Worm (Caenorhabditis elegans): Measurements from ENCODE around the gene nmur-3.

DNA sequence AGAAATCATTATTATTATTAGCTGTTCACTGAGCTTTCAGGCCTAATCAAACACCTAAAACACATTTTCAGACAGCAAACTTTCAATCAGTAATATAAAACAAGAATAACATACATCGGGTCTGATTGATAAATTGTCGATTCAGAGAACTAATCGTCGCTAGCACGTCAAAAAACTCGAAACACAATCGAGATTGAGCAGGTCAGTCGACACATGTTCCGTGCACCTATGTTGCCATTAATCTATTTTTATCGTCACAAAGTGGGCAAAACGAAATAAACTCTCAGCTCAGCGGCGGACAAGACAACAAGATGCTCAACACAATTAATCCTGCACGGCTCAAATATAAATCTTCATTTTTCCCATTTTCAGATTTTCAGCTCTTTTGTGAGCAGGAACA is 37.0 kb upstream of the nmur-3 start:
- TF ChIP-seq ama-1 (optimal IDR thresholded peaks at IDR 0.05) (no peak), nhr-11 (tag; optimal IDR thresholded peaks at IDR 0.05) (no peak), pat-9 (tag; optimal IDR thresholded peaks at IDR 0.05) (no peak), ceh-19 (GFP tag; optimal IDR thresholded peaks at IDR 0.05) (no peak)
